Fruit fly (Drosophila melanogaster): ENCODE measurements around the gene disp.

Gene disp

dm6 chr3R:5833948-5834504 lies 22.1 kb downstream of the disp start (continued):
- TF ChIP-seq Meics (GFP tag; optimal IDR thresholded peaks at IDR 0.05) (no peak), CG1602 (GFP tag; optimal IDR thresholded peaks at IDR 0.05) (no peak), CG17359 (tag; optimal IDR thresholded peaks at IDR 0.05) (peak; percentile 28), slbo (GFP tag; IDR thresholded peaks at IDR 0.05) (0 out of 2 replicates have a peak, but pooled peaks have one; percentile 14), unpg (GFP tag; optimal IDR thresholded peaks at IDR 0.05) (peak; percentile 24), peb (GFP tag; IDR thresholded peaks at IDR 0.05) (no peak), sc (optimal IDR thresholded peaks at IDR 0.05) (no peak), sc (GFP tag; optimal IDR thresholded peaks at IDR 0.05) (no peak), eyg (GFP tag; optimal IDR thresholded peaks at IDR 0.05) (no peak), Jarid2 (GFP tag; optimal IDR thresholded peaks at IDR 0.05) (no peak), CG2678 (tag; optimal IDR thresholded peaks at IDR 0.05) (peak; percentile 15), Sry-β (GFP tag; optimal IDR thresholded peaks at IDR 0.05) (no peak), tin (GFP tag; optimal IDR thresholded peaks at IDR 0.05) (no peak), CG12299 (tag; optimal IDR thresholded peaks at IDR 0.05) (no peak), nmo (GFP tag; optimal IDR thresholded peaks at IDR 0.05) (peak; percentile 25), bsh (GFP tag; optimal IDR thresholded peaks at IDR 0.05) (peak in 1 of 2 experiments; percentile 78), lmd (GFP tag; IDR thresholded peaks at IDR 0.05) (0 out of 2 replicates have a peak, but pooled peaks have one; percentile 14), CG8388 (GFP tag; optimal IDR thresholded peaks at IDR 0.05) (no peak), Doc3 (GFP tag; IDR thresholded peaks at IDR 0.05; ENCODE audit: partially characterized antibody) (no peak), Ada2b (GFP tag; IDR thresholded peaks at IDR 0.05) (peak; percentile 26; the same call in 1 of the 2 replicates), so (GFP tag; IDR thresholded peaks at IDR 0.05) (0 out of 3 replicates have a peak, but pooled peaks have one; percentile 39), ci (GFP tag; IDR thresholded peaks at IDR 0.05) (no peak), Pdp1 (GFP tag; optimal IDR thresholded peaks at IDR 0.05) (peak in 1 of 2 experiments; percentile 24), CG11093 (GFP tag; IDR thresholded peaks at IDR 0.05) (0 out of 3 replicates have a peak, but pooled peaks have one; percentile 10), CG4360 (GFP tag; IDR thresholded peaks at IDR 0.05) (no peak), chm (GFP tag; IDR thresholded peaks at IDR 0.05) (no peak), CG2875 (GFP tag; optimal IDR thresholded peaks at IDR 0.05) (no peak), CG2712 (tag; optimal IDR thresholded peaks at IDR 0.05) (no peak), CG9932 (GFP tag; IDR thresholded peaks at IDR 0.05) (0 out of 2 replicates have a peak, but pooled peaks have one; percentile 27), sisA (GFP tag; IDR thresholded peaks at IDR 0.05) (peak; percentile 41; the same call in 1 of the 2 replicates), Eip74EF (GFP tag; optimal IDR thresholded peaks at IDR 0.05) (no peak), dysf (GFP tag; IDR thresholded peaks at IDR 0.05) (peak; percentile 31; the same call in 1 of the 3 replicates), row (GFP tag; IDR thresholded peaks at IDR 0.05) (peak; percentile 58), CG10321 (GFP tag; IDR thresholded peaks at IDR 0.05) (no peak), kni (GFP tag; optimal IDR thresholded peaks at IDR 0.05) (no peak), CG4820 (GFP tag; optimal IDR thresholded peaks at IDR 0.05) (peak; percentile 9), pan (optimal IDR thresholded peaks at IDR 0.05) (no peak), pan (GFP tag; optimal IDR thresholded peaks at IDR 0.05 in 1 of 2, IDR thresholded peaks at IDR 0.05 in 1 of 2) (peak in 1 of 2 experiments; percentile 54), CG12769 (tag; optimal IDR thresholded peaks at IDR 0.05) (no peak), Ptx1 (GFP tag; IDR thresholded peaks at IDR 0.05) (peak; percentile 49; the same call in 1 of the 2 replicates), corto (GFP tag; optimal IDR thresholded peaks at IDR 0.05) (peak; percentile 36), Poxn (GFP tag; IDR thresholded peaks at IDR 0.05) (no peak), sd (tag; optimal IDR thresholded peaks at IDR 0.05) (no peak), lbe (GFP tag; optimal IDR thresholded peaks at IDR 0.05) (peak; percentile 49), CG7839 (tag; optimal IDR thresholded peaks at IDR 0.05) (peak; percentile 32), ap (GFP tag; IDR thresholded peaks at IDR 0.05) (peak; percentile 16; the same call in 1 of the 2 replicates), Xrp1 (GFP tag; IDR thresholded peaks at IDR 0.05) (peak; percentile 30; the same call in 1 of the 2 replicates), ems (GFP tag; optimal IDR thresholded peaks at IDR 0.05) (no peak), fd3F (GFP tag; optimal IDR thresholded peaks at IDR 0.05) (no peak), Rfx (GFP tag; IDR thresholded peaks at IDR 0.05) (0 out of 2 replicates have a peak, but pooled peaks have one; percentile 25)

All from whole organism, embryonic.